Worm (Caenorhabditis elegans) whole organism, late embryonic: Measurements from ENCODE around the gene T23B12.5.

Source experiments
- ama-1 ChIP-seq: fragments of 150-350 bp; optimal IDR thresholded peaks from 2 replicates; lab custom pipeline; 2014
- ceh-19 ChIP-seq: fragments of 200-800 bp; sonication (Bioruptor generic); optimal IDR thresholded peaks from 2 replicates; lab custom pipeline; 2018; ENCODE audit warnings: mild to moderate bottlenecking, missing genetic modification characterization, missing compliant biosample characterization
- ceh-30 ChIP-seq: fragments of 150-350 bp; optimal IDR thresholded peaks from 2 replicates; lab custom pipeline; 2014; ENCODE audit warnings: missing biosample characterization, missing genetic modification characterization
- ceh-31 ChIP-seq: sonication (generic microtip); optimal IDR thresholded peaks from 2 replicates; lab custom pipeline; 2016; ENCODE audit warnings: missing genetic modification characterization, missing compliant biosample characterization
- ceh-9 ChIP-seq: sonication (generic microtip); optimal IDR thresholded peaks from 2 replicates; lab custom pipeline; 2016; ENCODE audit warnings: mild to moderate bottlenecking, missing genetic modification characterization, inconsistent platforms, missing compliant biosample characterization
- lim-6 ChIP-seq: sonication (generic microtip); optimal IDR thresholded peaks from 2 replicates; lab custom pipeline; 2016; ENCODE audit warnings: missing genetic modification characterization, missing compliant biosample characterization
- nhr-11 ChIP-seq: fragments of 150-350 bp; optimal IDR thresholded peaks from 2 replicates; lab custom pipeline; 2014; ENCODE audit warnings: missing biosample characterization, missing genetic modification characterization
- nhr-232 ChIP-seq: sonication (generic microtip); optimal IDR thresholded peaks from 2 replicates; lab custom pipeline; 2016; ENCODE audit warnings: missing genetic modification characterization, missing compliant biosample characterization
- pat-9 ChIP-seq: fragments of 200-800 bp; sonication (Bioruptor generic); optimal IDR thresholded peaks from 2 replicates; lab custom pipeline; 2018; ENCODE audit warnings: mild to moderate bottlenecking, missing genetic modification characterization, moderate library complexity, missing compliant biosample characterization
- pha-2 ChIP-seq: sonication (generic microtip); optimal IDR thresholded peaks from 2 replicates; lab custom pipeline; 2017; ENCODE audit warnings: mild to moderate bottlenecking, missing genetic modification characterization, missing compliant biosample characterization
- rnt-1 ChIP-seq: sonication (generic microtip); optimal IDR thresholded peaks from 2 replicates; lab custom pipeline; 2016; ENCODE audit warnings: missing genetic modification characterization, missing compliant biosample characterization
- syd-9 ChIP-seq: sonication (generic microtip); optimal IDR thresholded peaks from 2 replicates; lab custom pipeline; 2016; ENCODE audit warnings: mild to moderate bottlenecking, missing genetic modification characterization, moderate library complexity, missing compliant biosample characterization
- unc-3 ChIP-seq, 2 experiments: fragments of 200-800 bp in 1 of 2; sonication (Bioruptor generic) in 1 of 2; sonication (generic microtip) in 1 of 2; conservative IDR thresholded peaks in 1 of 2; optimal IDR thresholded peaks in 1 of 2; 2 replicates each; pipeline versions ENCODE4 v1.3.6 to Lab custom; 2016 to 2022; ENCODE audit warnings: missing compliant biosample characterization in 2 of 2, missing genetic modification characterization in 2 of 2, missing genetic modification reagents in 1 of 2

DNA sequence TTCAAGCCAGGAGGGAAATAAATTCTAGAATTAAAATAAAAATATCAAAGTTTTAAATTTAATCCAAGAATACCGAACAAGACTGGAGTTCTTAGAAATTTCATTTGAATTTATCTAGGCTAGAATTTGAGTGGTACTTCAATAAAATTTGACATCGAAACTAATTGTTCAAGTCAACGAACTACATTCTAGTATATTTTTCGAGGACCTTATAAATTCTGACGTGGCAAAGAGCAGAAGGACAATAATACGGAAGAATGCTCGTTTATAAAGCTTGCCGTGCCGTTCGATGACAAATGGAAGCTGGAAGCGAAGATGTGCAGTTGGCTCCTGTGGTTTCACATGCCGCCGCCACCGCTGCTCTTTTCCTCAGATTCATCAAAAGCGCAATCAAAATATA lies 47.0 kb downstream of the T23B12.5 start:
- no peak for TF ChIP-seq nhr-11 (tag; lab: Kevin White, UChicago)
- no peak for TF ChIP-seq rnt-1 (tag; lab: Kevin White, UChicago)
- no peak for TF ChIP-seq pha-2 (tag; lab: Kevin White, UChicago)
- TF ChIP-seq syd-9 (tag; lab: Kevin White, UChicago): no peak
- no peak for TF ChIP-seq ama-1 (lab: Kevin White, UChicago)
- no peak for TF ChIP-seq unc-3 (GFP tag; conservative IDR thresholded peaks at IDR 0.05; lab: Robert Waterston, UW)
- TF ChIP-seq unc-3 (tag; optimal IDR thresholded peaks at IDR 0.05; lab: Kevin White, UChicago): no peak
- TF ChIP-seq lim-6 (tag; lab: Kevin White, UChicago): no peak
- TF ChIP-seq ceh-31 (tag; lab: Kevin White, UChicago): no peak
- TF ChIP-seq nhr-232 (tag; lab: Kevin White, UChicago): no peak
- TF ChIP-seq ceh-30 (tag; lab: Kevin White, UChicago): no peak
- no peak for TF ChIP-seq ceh-19 (GFP tag; lab: Kevin White, UChicago)
- TF ChIP-seq ceh-9 (tag; lab: Kevin White, UChicago): no peak
- no peak for TF ChIP-seq pat-9
